Fruit fly (Drosophila melanogaster): ENCODE data around the gene CG17264.

Gene CG17264

DNA sequence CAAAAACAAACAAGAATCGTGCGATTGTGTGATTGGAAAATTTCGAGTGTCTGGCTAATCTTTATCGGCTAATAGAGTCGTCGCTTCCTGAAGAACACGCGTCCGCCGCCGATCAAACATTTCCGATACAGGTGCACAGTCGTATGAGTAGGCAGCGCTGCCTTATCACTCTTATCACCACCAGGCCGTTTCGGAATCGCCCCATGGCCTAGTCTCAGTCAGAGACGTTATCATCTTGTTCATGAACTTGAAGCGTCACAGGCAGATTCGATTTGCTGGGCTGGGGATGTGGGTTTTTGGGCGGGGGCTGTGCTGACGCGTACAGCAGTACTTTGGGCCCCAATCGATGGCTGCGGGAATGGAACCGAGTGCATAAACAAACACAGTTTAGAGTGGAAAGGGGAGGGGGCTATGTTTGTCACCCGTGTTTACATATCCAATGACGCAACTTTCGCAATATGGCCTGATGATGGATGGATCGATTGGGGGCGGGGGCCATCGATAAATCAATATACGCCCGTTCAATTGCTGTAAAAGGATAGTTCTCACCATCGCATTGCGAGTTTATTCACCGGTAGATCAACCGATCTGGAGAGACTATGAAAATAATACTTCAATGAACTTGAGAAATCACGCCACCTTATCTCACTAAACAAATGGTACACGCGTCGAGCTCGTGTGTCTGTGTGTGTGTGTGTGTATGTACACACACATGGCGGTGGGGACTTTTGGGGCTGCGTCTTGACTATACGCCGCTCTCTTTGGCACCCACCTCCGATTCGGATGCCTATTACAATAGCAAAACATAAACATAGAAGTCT is 39.9 kb downstream of the CG17264 start:
- peak; percentile 0 for TF ChIP-seq EcR (GFP tag; optimal IDR thresholded peaks at IDR 0.05)
- no peak for TF ChIP-seq fd96Ca (GFP tag; IDR thresholded peaks at IDR 0.05)

dm6 chr2L:3058772-3059623 is 40.7 kb downstream of the CG17264 start:
- TF ChIP-seq CG4496 (GFP tag; IDR thresholded peaks at IDR 0.05) (peak; percentile 52; the same call in 2 of the 3 replicates), CG12605 (GFP tag; IDR thresholded peaks at IDR 0.05) (peak; percentile 29; the same call in 1 of the 2 replicates), Snoo (tag; optimal IDR thresholded peaks at IDR 0.05) (no peak), fd96Ca (GFP tag; IDR thresholded peaks at IDR 0.05) (peak; percentile 69; the same call in 2 of the 3 replicates), Ets98B (GFP tag; IDR thresholded peaks at IDR 0.05) (peak; percentile 36)

- TF ChIP-seq CG32121 (GFP tag; IDR thresholded peaks at IDR 0.05) (no peak), CG10348 (GFP tag; IDR thresholded peaks at IDR 0.05) (no peak), CG14655 (GFP tag; optimal IDR thresholded peaks at IDR 0.05) (no peak), gl (tag; optimal IDR thresholded peaks at IDR 0.05) (no peak), CG4496 (GFP tag; IDR thresholded peaks at IDR 0.05) (no peak), D1 (tag; optimal IDR thresholded peaks at IDR 0.05) (no peak)
Observed at dm6 chr2L:3059624-3059919, 41.3 kb downstream of the CG17264 start.
